Worm (Caenorhabditis elegans): ENCODE measurements around the gene K09A9.6.

- no peak for TF ChIP-seq nhr-77 (tag; optimal IDR thresholded peaks at IDR 0.05)
- no peak for TF ChIP-seq zag-1 (tag; optimal IDR thresholded peaks at IDR 0.05)
- TF ChIP-seq unc-62 (GFP tag; optimal IDR thresholded peaks at IDR 0.05) = no peak
- TF ChIP-seq mdl-1 (tag; optimal IDR thresholded peaks at IDR 0.05) = no peak
- no peak for TF ChIP-seq ceh-28 (tag; optimal IDR thresholded peaks at IDR 0.05)
- no peak for TF ChIP-seq fkh-10 (GFP tag; optimal IDR thresholded peaks at IDR 0.05)
- no peak for TF ChIP-seq lin-15B (tag; optimal IDR thresholded peaks at IDR 0.05)
- no peak for TF ChIP-seq elt-3 (tag; optimal IDR thresholded peaks at IDR 0.05)
These were observed 43.2 kb downstream of the K09A9.6 start, which contains the start of gene K09E9.1 for ce11 chrX:15620200-15620599.

Measured in whole organism, L3 larva.